Fruit fly (Drosophila melanogaster) whole organism, prepupa: ENCODE results near the gene Fas1.

Experiments
- CG6854 ChIP-seq: fragments of 200-800 bp; sonication (Bioruptor generic); optimal IDR thresholded peaks from 2 replicates; lab custom pipeline; 2017; ENCODE audit warnings: missing biosample characterization, mild to moderate bottlenecking, missing genetic modification characterization
- CG7368 ChIP-seq: fragments of 200-800 bp; sonication (Bioruptor generic); optimal IDR thresholded peaks from 3 replicates; lab custom pipeline; 2016; ENCODE audit warnings: missing biosample characterization, missing genetic modification characterization
- Gug ChIP-seq: fragments of 200-800 bp; sonication (Bioruptor generic); IDR thresholded peaks from 2 replicates; pipeline ENCODE4 v1.3.6; 2022; ENCODE audit warnings: missing biosample characterization, missing genetic modification characterization

DNA sequence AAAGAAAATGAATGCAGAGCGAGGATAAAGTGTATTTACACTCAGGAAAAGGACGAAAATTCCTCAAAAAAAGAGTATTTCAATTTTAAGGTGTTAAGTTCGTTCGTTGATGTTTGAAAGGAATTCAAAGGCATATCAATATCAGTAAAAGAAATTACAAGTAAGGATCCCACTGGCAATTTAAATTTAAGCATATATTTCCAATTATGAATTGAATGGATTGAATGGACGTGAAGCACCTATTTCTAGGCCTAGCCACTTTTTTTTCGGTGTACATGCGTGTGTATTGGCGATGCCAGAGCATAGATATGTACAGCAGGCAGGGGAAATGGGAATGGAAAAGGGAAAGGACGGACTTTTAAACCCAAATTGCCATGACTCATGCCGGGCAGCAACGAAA, 5.5 kb downstream of the Fas1 start:
- TF ChIP-seq CG7368 (GFP tag; lab: Kevin White, UChicago), result no peak
- TF ChIP-seq Gug (GFP tag; lab: Robert Waterston, UW), result no peak
- TF ChIP-seq CG6854 (GFP tag; lab: Kevin White, UChicago), result no peak
